Fruit fly (Drosophila melanogaster) whole organism, larva: ENCODE data around the gene Gr22c.

Experiments used
- noc ChIP-seq: fragments of 200-800 bp; sonication (Bioruptor generic); optimal IDR thresholded peaks from 3 replicates; lab custom pipeline; 2019; ENCODE audit warnings: missing biosample characterization, mild to moderate bottlenecking, missing genetic modification characterization, moderate library complexity

Gene Gr22c

DNA sequence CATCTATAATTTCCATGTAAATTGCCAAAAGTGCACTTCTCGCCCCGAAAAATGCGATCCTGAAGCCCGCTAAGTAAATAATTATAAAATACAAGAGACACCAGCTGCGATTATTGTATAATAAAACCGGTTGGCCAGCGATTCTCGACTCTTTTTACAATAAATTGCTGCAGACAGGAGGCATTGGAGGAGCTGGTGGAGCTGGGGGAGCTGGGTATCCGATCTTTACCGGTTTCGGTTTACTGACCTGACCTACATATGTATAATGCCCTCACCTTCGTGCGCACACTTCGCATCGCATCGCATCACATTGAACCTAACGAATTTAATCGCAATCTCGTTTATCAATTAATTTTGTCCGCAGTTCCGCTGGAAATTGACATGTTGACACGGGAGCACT lies 43.2 kb downstream of the Gr22c start:
- TF ChIP-seq noc = no peak

DNA sequence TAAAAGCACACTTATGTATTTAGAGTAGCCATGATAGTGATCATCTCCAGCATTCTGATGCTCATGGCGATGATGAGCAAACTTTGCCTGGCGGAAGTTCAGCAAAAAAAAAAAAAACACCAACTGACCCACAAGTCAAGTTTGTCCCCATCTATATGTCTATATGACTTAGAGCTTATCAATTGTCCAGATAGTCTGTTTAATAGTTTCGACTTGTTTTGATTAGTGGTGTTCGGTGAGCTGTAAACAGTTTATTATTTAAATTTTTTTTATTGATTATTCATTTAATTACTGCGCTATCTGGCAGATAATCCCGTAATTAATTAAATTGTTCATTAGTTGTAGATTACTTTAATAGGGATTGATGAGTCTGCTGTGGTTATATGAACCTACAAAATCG lies 47.8 kb downstream of the Gr22c start:
- peak; percentile 54 for TF ChIP-seq noc
